Worm (Caenorhabditis elegans) whole organism, L4 larva: ENCODE measurements around the gene ehbp-1.

Source experiments
- F49E8.2 ChIP-seq: sonication (generic microtip); optimal IDR thresholded peaks from 2 replicates; lab custom pipeline; 2016; ENCODE audit warnings: missing compliant biosample characterization, mild to moderate bottlenecking, missing genetic modification characterization, borderline replicate concordance
- T20F7.1 ChIP-seq: fragments of 200-800 bp; sonication (Bioruptor generic); optimal IDR thresholded peaks from 2 replicates; lab custom pipeline; 2018; ENCODE audit warnings: mild to moderate bottlenecking, missing genetic modification characterization, missing compliant biosample characterization
- Y105C5A.15 ChIP-seq: fragments of 200-800 bp; sonication (Bioruptor generic); IDR thresholded peaks from 2 replicates; pipeline ENCODE4 v1.3.6; 2022; ENCODE audit warnings: missing genetic modification characterization, missing compliant biosample characterization
- Y75B8A.6 ChIP-seq: fragments of 200-800 bp; sonication (Bioruptor generic); IDR thresholded peaks from 2 replicates; pipeline ENCODE4 v1.3.6; 2022; ENCODE audit warnings: missing genetic modification reagents, missing genetic modification characterization, missing compliant biosample characterization
- ZK337.2 ChIP-seq: fragments of 200-800 bp; sonication (Bioruptor generic); IDR thresholded peaks from 2 replicates; pipeline ENCODE4 v1.3.6; 2022; ENCODE audit warnings: missing genetic modification reagents, missing genetic modification characterization, missing compliant biosample characterization
- ZK546.5 ChIP-seq, 2 experiments: sonication (generic microtip); optimal IDR thresholded peaks; 2 replicates each; lab custom pipeline; 2017; ENCODE audit warnings: missing biosample characterization in 2 of 2, missing genetic modification characterization in 2 of 2
- aha-1 ChIP-seq: fragments of 150-350 bp; peaks from one replicate; lab custom pipeline; 2014; ENCODE audit warnings: missing biosample characterization, missing genetic modification characterization
- ceh-20 ChIP-seq: fragments of 200-800 bp; sonication (Bioruptor generic); IDR thresholded peaks from 2 replicates; pipeline ENCODE4 v1.3.6; 2022; ENCODE audit warnings: missing genetic modification reagents, missing genetic modification characterization, missing compliant biosample characterization
- ceh-62 ChIP-seq: sonication (generic microtip); optimal IDR thresholded peaks from 2 replicates; lab custom pipeline; 2017; ENCODE audit warnings: missing biosample characterization, missing genetic modification characterization
- ces-1 ChIP-seq: fragments of 150-350 bp; sonication (generic microtip); optimal IDR thresholded peaks from 4 replicates; lab custom pipeline; 2014; ENCODE audit warnings: missing biosample characterization, missing genetic modification reagents, missing genetic modification characterization
- daf-8 ChIP-seq: fragments of 200-800 bp; sonication (Bioruptor generic); IDR thresholded peaks from 2 replicates; pipeline ENCODE4 v1.3.6; 2022; ENCODE audit warnings: missing genetic modification characterization, missing compliant biosample characterization
- dmd-6 ChIP-seq: fragments of 200-800 bp; sonication (Bioruptor generic); IDR thresholded peaks from 2 replicates; pipeline ENCODE4 v1.3.6; 2022; ENCODE audit warnings: missing genetic modification reagents, missing genetic modification characterization, missing compliant biosample characterization
- dmd-9 ChIP-seq: fragments of 200-800 bp; sonication (Bioruptor generic); IDR thresholded peaks from 2 replicates; pipeline ENCODE4 v1.3.6; 2022; ENCODE audit warnings: missing genetic modification reagents, missing genetic modification characterization, missing compliant biosample characterization
- dpl-1 ChIP-seq: fragments of 150-350 bp; optimal IDR thresholded peaks from 2 replicates; lab custom pipeline; 2014; ENCODE audit warnings: missing biosample characterization, missing genetic modification reagents, missing genetic modification characterization
- dve-1 ChIP-seq: sonication (generic microtip); optimal IDR thresholded peaks from 2 replicates; lab custom pipeline; 2017; ENCODE audit warnings: antibody characterized with exemption, mild to moderate bottlenecking, missing genetic modification characterization, missing compliant biosample characterization; ENCODE audit not compliant: insufficient read depth
- egl-43 ChIP-seq: fragments of 200-800 bp; sonication (Bioruptor generic); IDR thresholded peaks from 2 replicates; pipeline ENCODE4 v1.3.6; 2022; ENCODE audit warnings: missing genetic modification reagents, missing genetic modification characterization, missing compliant biosample characterization
- fkh-10 ChIP-seq: fragments of 150-350 bp; optimal IDR thresholded peaks from 2 replicates; lab custom pipeline; 2014; ENCODE audit warnings: missing biosample characterization, missing genetic modification reagents, missing genetic modification characterization
- gei-8 ChIP-seq: fragments of 200-800 bp; sonication (Bioruptor generic); optimal IDR thresholded peaks from 2 replicates; lab custom pipeline; 2018; ENCODE audit warnings: mild to moderate bottlenecking, missing genetic modification characterization, missing compliant biosample characterization
- hlh-11 ChIP-seq: fragments of 200-800 bp; sonication (Bioruptor generic); optimal IDR thresholded peaks from 2 replicates; lab custom pipeline; 2018; ENCODE audit warnings: mild to moderate bottlenecking, missing genetic modification characterization, missing compliant biosample characterization
- hmg-1.1 ChIP-seq: fragments of 200-800 bp; sonication (Bioruptor generic); IDR thresholded peaks from 2 replicates; pipeline ENCODE4 v1.3.6; 2022; ENCODE audit warnings: missing genetic modification reagents, missing genetic modification characterization, missing compliant biosample characterization
- lin-15B ChIP-seq: fragments of 150-350 bp; sonication (generic microtip); optimal IDR thresholded peaks from 3 replicates; lab custom pipeline; 2014; ENCODE audit warnings: missing biosample characterization, missing genetic modification characterization
- lin-39 ChIP-seq: fragments of 150-350 bp; optimal IDR thresholded peaks from 2 replicates; lab custom pipeline; 2014; ENCODE audit warnings: missing biosample characterization, missing genetic modification reagents, missing genetic modification characterization
- lir-3 ChIP-seq: sonication (generic microtip); optimal IDR thresholded peaks from 2 replicates; lab custom pipeline; 2016; ENCODE audit warnings: mild to moderate bottlenecking, missing genetic modification characterization, missing compliant biosample characterization
- mep-1 ChIP-seq: fragments of 150-350 bp; sonication (generic microtip); optimal IDR thresholded peaks from 3 replicates; lab custom pipeline; 2014; ENCODE audit warnings: missing biosample characterization, missing genetic modification characterization
- nhr-28 ChIP-seq: fragments of 150-350 bp; optimal IDR thresholded peaks from 2 replicates; lab custom pipeline; 2014; ENCODE audit warnings: missing biosample characterization, missing genetic modification characterization
- nhr-77 ChIP-seq: fragments of 150-350 bp; optimal IDR thresholded peaks from 2 replicates; lab custom pipeline; 2014; ENCODE audit warnings: missing biosample characterization, missing genetic modification characterization
- saeg-2 ChIP-seq: fragments of 200-800 bp; sonication (Bioruptor generic); IDR thresholded peaks from 2 replicates; pipeline ENCODE4 v1.3.6; 2022; ENCODE audit warnings: missing genetic modification reagents, missing genetic modification characterization, missing compliant biosample characterization
- sdz-12 ChIP-seq: fragments of 200-800 bp; sonication (Bioruptor generic); optimal IDR thresholded peaks from 2 replicates; lab custom pipeline; 2018; ENCODE audit warnings: mild to moderate bottlenecking, missing genetic modification characterization, missing compliant biosample characterization
- skn-1 ChIP-seq: fragments of 150-350 bp; optimal IDR thresholded peaks from 2 replicates; lab custom pipeline; 2014; ENCODE audit warnings: missing biosample characterization, missing genetic modification characterization
- snpc-1.2 ChIP-seq: fragments of 200-800 bp; sonication (Bioruptor generic); IDR thresholded peaks from 2 replicates; pipeline ENCODE4 v1.3.6; 2022; ENCODE audit warnings: missing genetic modification reagents, missing genetic modification characterization, missing compliant biosample characterization
- tra-1 ChIP-seq: fragments of 200-800 bp; sonication (Bioruptor generic); IDR thresholded peaks from 2 replicates; pipeline ENCODE4 v1.3.6; 2022; ENCODE audit warnings: missing genetic modification reagents, missing genetic modification characterization, missing compliant biosample characterization
- unc-62 ChIP-seq, 3 experiments: fragments of 150-350 bp in 1 of 3; sonication (generic microtip); optimal IDR thresholded peaks in 2 of 3; peaks in 1 of 3; 1 replicate in 1 of 3; 2 replicates in 2 of 3; lab custom pipeline; 2014 to 2017; ENCODE audit warnings: missing biosample characterization in 3 of 3, missing genetic modification characterization in 3 of 3, missing genetic modification reagents in 3 of 3, missing genotype in 1 of 3
- zfp-3 ChIP-seq: fragments of 200-800 bp; sonication (Bioruptor generic); conservative IDR thresholded peaks from 2 replicates; pipeline ENCODE4 v1.3.6; 2022; ENCODE audit warnings: missing genetic modification reagents, missing genetic modification characterization, missing compliant biosample characterization

Gene ehbp-1

DNA sequence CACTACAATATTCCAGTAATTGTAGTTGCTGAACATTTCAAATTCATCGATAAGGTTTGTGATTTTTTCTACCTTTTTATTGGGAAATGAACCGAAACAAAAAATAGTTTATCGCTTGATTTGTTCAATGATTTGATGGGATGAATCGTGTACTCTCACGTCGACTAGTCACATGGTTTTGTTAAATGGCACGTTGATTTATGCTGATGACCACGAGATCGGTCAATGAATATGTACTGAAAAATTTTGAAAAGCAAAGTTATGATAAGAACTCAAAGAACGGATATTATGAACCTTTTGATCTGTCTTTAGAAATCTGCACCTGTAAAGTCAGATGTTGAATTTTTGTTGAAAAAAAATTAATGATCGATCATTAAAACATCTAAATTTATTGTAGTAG lies 34.2 kb upstream of the ehbp-1 start (continued):
- peak; percentile 69; the same call in 1 of the 2 replicates for TF ChIP-seq ceh-20 (GFP tag; lab: Robert Waterston, UW)
- peak; percentile 42 for TF ChIP-seq mep-1 (tag; lab: Kevin White, UChicago)
- TF ChIP-seq daf-8 (GFP tag; lab: Robert Waterston, UW): no peak
- no peak for TF ChIP-seq saeg-2 (GFP tag; lab: Robert Waterston, UW)
- no peak for TF ChIP-seq ceh-62 (tag; lab: Kevin White, UChicago)
- peak; percentile 84 for TF ChIP-seq dmd-6 (GFP tag; lab: Robert Waterston, UW)
- TF ChIP-seq skn-1 (tag; lab: Kevin White, UChicago): no peak

DNA sequence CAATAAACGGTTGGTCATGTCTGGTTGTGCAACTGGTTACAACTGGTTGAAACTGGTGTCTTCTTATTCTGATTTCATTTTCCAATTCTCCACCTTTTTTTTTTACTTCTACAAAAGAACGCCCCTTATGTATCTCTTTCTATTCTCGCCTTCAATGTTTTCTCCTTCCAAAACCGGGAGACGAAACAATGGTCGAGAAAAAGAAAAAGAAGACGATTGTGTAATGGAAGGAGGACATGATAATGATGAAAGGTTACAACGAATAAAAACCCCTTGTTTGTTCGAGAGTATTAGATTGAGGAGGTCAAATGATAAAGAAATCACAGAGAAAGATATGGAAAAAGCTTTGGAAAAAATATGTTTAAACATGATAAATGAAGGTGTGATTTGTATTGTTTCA lies 31.6 kb upstream of the ehbp-1 start, which contains the start of gene C50F4.8:
C50F4.8 (minus strand) TSS at position 28 of the 400 bp plus-strand sequence.
- no peak for TF ChIP-seq dpl-1 (GFP tag; lab: Kevin White, UChicago)
- TF ChIP-seq hmg-1.1 (GFP tag; lab: Robert Waterston, UW): no peak
- TF ChIP-seq lir-3 (tag; lab: Kevin White, UChicago): no peak
- TF ChIP-seq T20F7.1 (GFP tag; lab: Kevin White, UChicago): no peak
- TF ChIP-seq hlh-11 (tag; lab: Kevin White, UChicago): no peak
- TF ChIP-seq Y105C5A.15 (GFP tag; lab: Robert Waterston, UW): no peak
- TF ChIP-seq Y75B8A.6 (GFP tag; lab: Robert Waterston, UW): no peak
- peak; percentile 24 for TF ChIP-seq dve-1
- no peak for TF ChIP-seq egl-43 (GFP tag; lab: Robert Waterston, UW)
- no peak for TF ChIP-seq ZK546.5 (tag; optimal IDR thresholded peaks at IDR 0.05; lab: Kevin White, UChicago)
- TF ChIP-seq F49E8.2 (tag; lab: Kevin White, UChicago): no peak
- no peak for TF ChIP-seq nhr-77
- TF ChIP-seq tra-1: no peak
- no peak for TF ChIP-seq fkh-10 (GFP tag; lab: Kevin White, UChicago)
- TF ChIP-seq sdz-12 (GFP tag; lab: Kevin White, UChicago): no peak
- TF ChIP-seq dmd-9 (GFP tag; lab: Robert Waterston, UW): no peak
- TF ChIP-seq ZK337.2 (GFP tag; lab: Robert Waterston, UW): no peak
- no peak for TF ChIP-seq ces-1 (GFP tag; lab: Kevin White, UChicago)
- no peak for TF ChIP-seq gei-8 (GFP tag; lab: Kevin White, UChicago)
- peak in 1 of 2 experiments; percentile 35 for TF ChIP-seq unc-62 (GFP tag; optimal IDR thresholded peaks at IDR 0.05 in 1 of 2; lab: Kevin White, UChicago)
- no peak for TF ChIP-seq unc-62 (tag; optimal IDR thresholded peaks at IDR 0.05; lab: Kevin White, UChicago)
- no peak for TF ChIP-seq zfp-3 (GFP tag; lab: Robert Waterston, UW)
- TF ChIP-seq snpc-1.2 (GFP tag; lab: Robert Waterston, UW): no peak
- TF ChIP-seq nhr-28 (tag; lab: Kevin White, UChicago): peak; percentile 39
- no peak for TF ChIP-seq lin-15B

ce11 chrV:9521697-9522096 lies 28.7 kb upstream of the ehbp-1 start:
- TF ChIP-seq unc-62 (GFP tag; optimal IDR thresholded peaks at IDR 0.05 in 1 of 2; lab: Kevin White, UChicago) (peak in 1 of 2 experiments; percentile 62), unc-62 (tag; optimal IDR thresholded peaks at IDR 0.05; lab: Kevin White, UChicago) (no peak), aha-1 (peak; percentile 46), gei-8 (GFP tag; lab: Kevin White, UChicago) (no peak)

DNA sequence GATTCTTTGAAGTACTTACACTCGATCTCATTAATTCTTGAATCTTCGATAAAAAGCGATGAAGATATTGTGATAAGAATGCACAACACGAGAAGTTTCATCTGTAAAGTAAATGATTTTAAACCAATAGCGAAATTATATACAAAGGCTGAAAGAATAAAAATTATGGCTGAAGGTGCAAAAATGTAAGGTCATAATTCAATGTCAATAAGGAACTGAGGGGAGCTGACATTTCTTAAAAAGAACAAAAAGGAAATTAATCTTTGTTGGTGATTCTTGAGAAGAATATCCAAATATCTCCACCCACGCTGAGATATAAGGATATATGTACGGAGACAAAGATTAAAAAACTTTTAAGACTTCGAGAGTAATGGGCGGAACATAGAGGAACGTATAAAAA lies 26.3 kb upstream of the ehbp-1 start, which contains the start of gene C50F4.9:
C50F4.9 (minus strand) TSS at position 101 of the 400 bp plus-strand sequence.
- TF ChIP-seq ZK546.5 (tag; optimal IDR thresholded peaks at IDR 0.05; lab: Kevin White, UChicago) (no peak), lin-39 (tag; lab: Kevin White, UChicago) (no peak), snpc-1.2 (GFP tag; lab: Robert Waterston, UW) (no peak)
- TF ChIP-seq, all 104 proteins: peak for 0
